Fruit fly (Drosophila melanogaster): ENCODE measurements around the gene CG18259.

The CG18259 gene

dm6 chrX:18788143-18788745, 5.0 kb upstream of the CG18259 start, which contains the start of the genes CG6961 and S6KL:
Gene CG6961, minus strand, starts transcription at chrX:18788210.
Gene S6KL, plus strand, starts transcription at chrX:18788464.
- TF ChIP-seq CG8478 (optimal IDR thresholded peaks at IDR 0.05) (no peak), CTCF (optimal IDR thresholded peaks at IDR 0.05) (no peak)

- TF ChIP-seq CTCF (optimal IDR thresholded peaks at IDR 0.05) (peak; percentile 79 to 82), CG8478 (optimal IDR thresholded peaks at IDR 0.05) (no peak)
Observed at dm6 chrX:18780260-18780659, 3.0 kb downstream of the CG18259 start.

- TF ChIP-seq CG8478 (optimal IDR thresholded peaks at IDR 0.05) (no peak), CTCF (optimal IDR thresholded peaks at IDR 0.05) (no peak)
Observed at dm6 chrX:18779662-18780061, 3.6 kb downstream of the CG18259 start.

- TF ChIP-seq CG8478 (optimal IDR thresholded peaks at IDR 0.05) (no peak), CTCF (optimal IDR thresholded peaks at IDR 0.05) (no peak)
Observed at dm6 chrX:18776976-18777925, 6.0 kb downstream of the CG18259 start.

dm6 chrX:18775839-18776538, 7.3 kb downstream of the CG18259 start:
- TF ChIP-seq CTCF (optimal IDR thresholded peaks at IDR 0.05), result no peak
- no peak for TF ChIP-seq CG8478 (optimal IDR thresholded peaks at IDR 0.05)

- TF ChIP-seq CTCF (optimal IDR thresholded peaks at IDR 0.05) (peak; percentile 12 to 22), CG8478 (optimal IDR thresholded peaks at IDR 0.05) (no peak)
Observed at dm6 chrX:18774818-18775343, 8.4 kb downstream of the CG18259 start, which contains the start of gene CG6891. Gene CG6891, plus strand, starts transcription at chrX:18775228.

- TF ChIP-seq CG8478 (optimal IDR thresholded peaks at IDR 0.05) (no peak), CTCF (optimal IDR thresholded peaks at IDR 0.05) (no peak)
Observed at dm6 chrX:18773817-18774216, 9.5 kb downstream of the CG18259 start, which contains the start of gene CCKLR-17D3. Gene CCKLR-17D3, minus strand, starts transcription at chrX:18774027.

- TF ChIP-seq CTCF (optimal IDR thresholded peaks at IDR 0.05) (peak; percentile 13 to 40), CG8478 (optimal IDR thresholded peaks at IDR 0.05) (no peak)
Observed at dm6 chrX:18771995-18772394, 11.3 kb downstream of the CG18259 start.

- TF ChIP-seq CTCF (optimal IDR thresholded peaks at IDR 0.05), result no peak
- TF ChIP-seq CG8478 (optimal IDR thresholded peaks at IDR 0.05), result no peak
Observed at dm6 chrX:18771356-18771755, 11.9 kb downstream of the CG18259 start.

dm6 chrX:18748206-18748605, 35.1 kb downstream of the CG18259 start, which contains the start of gene CG12609:
Gene CG12609, minus strand, starts transcription at chrX:18748306.
- no peak for TF ChIP-seq CTCF (optimal IDR thresholded peaks at IDR 0.05)

- TF ChIP-seq CG8478 (optimal IDR thresholded peaks at IDR 0.05), result no peak
- no peak for TF ChIP-seq CTCF (optimal IDR thresholded peaks at IDR 0.05)
Observed at dm6 chrX:18739795-18740194, 43.5 kb downstream of the CG18259 start, which contains the start of gene CG6873. Gene CG6873, minus strand, starts transcription at chrX:18739895.
